Fruit fly (Drosophila melanogaster) whole organism, embryonic: Measurements from ENCODE around the gene Acat1.

Experiments
- ATbp ChIP-seq: fragments of 200-800 bp; sonication (Bioruptor generic); optimal IDR thresholded peaks from 2 replicates; lab custom pipeline; 2017; ENCODE audit warnings: missing biosample characterization, mild to moderate bottlenecking, missing genetic modification characterization, missing genetic modification reagents
- Atf-2 ChIP-seq: fragments of 200-800 bp; sonication (Bioruptor generic); optimal IDR thresholded peaks from 2 replicates; lab custom pipeline; 2016; ENCODE audit warnings: missing biosample characterization, missing genetic modification characterization
- Atf6 ChIP-seq: fragments of 200-800 bp; sonication (Bioruptor generic); IDR thresholded peaks from 2 replicates; pipeline ENCODE4 v1.3.6; 2022; ENCODE audit warnings: missing biosample characterization, missing genetic modification characterization
- Awh ChIP-seq: fragments of 200-800 bp; sonication (Bioruptor generic); IDR thresholded peaks from 2 replicates; pipeline ENCODE4, ENCODE4 v1.3.6; 2022; ENCODE audit warnings: missing biosample characterization, missing genetic modification characterization
- CG10979 ChIP-seq: fragments of 200-800 bp; sonication (Bioruptor generic); optimal IDR thresholded peaks from 2 replicates; lab custom pipeline; 2018; ENCODE audit warnings: missing biosample characterization, mild to moderate bottlenecking, missing genetic modification characterization, moderate library complexity
- CG11085 ChIP-seq: fragments of 200-800 bp; sonication (Bioruptor generic); IDR thresholded peaks from 2 replicates; pipeline ENCODE4 v1.3.6; 2022; ENCODE audit warnings: missing biosample characterization, missing genetic modification characterization
- CG11093 ChIP-seq: fragments of 200-800 bp; sonication (Bioruptor generic); IDR thresholded peaks from 3 replicates; pipeline ENCODE4 v1.3.6; 2022; ENCODE audit warnings: missing biosample characterization, missing genetic modification characterization
- CG12236 ChIP-seq: fragments of 200-800 bp; sonication (Bioruptor generic); optimal IDR thresholded peaks from 2 replicates; lab custom pipeline; 2016; ENCODE audit warnings: missing biosample characterization, missing genetic modification characterization
- CG12299 ChIP-seq: fragments of 200-800 bp; sonication (Bioruptor generic); optimal IDR thresholded peaks from 2 replicates; lab custom pipeline; 2018; ENCODE audit warnings: missing biosample characterization, mild to moderate bottlenecking, missing genetic modification characterization
- CG12769 ChIP-seq: fragments of 200-800 bp; sonication (Bioruptor generic); optimal IDR thresholded peaks from 2 replicates; lab custom pipeline; 2019; ENCODE audit warnings: missing biosample characterization, mild to moderate bottlenecking, missing genetic modification characterization, moderate library complexity
- CG13775 ChIP-seq: fragments of 200-800 bp; sonication (Bioruptor generic); optimal IDR thresholded peaks from 3 replicates; lab custom pipeline; 2017; ENCODE audit warnings: missing biosample characterization, mild to moderate bottlenecking, missing genetic modification characterization
- CG14014 ChIP-seq: fragments of 200-800 bp; sonication (Bioruptor generic); IDR thresholded peaks from 2 replicates; pipeline ENCODE4 v1.3.6; 2022; ENCODE audit warnings: missing biosample characterization, missing genetic modification characterization
- CG1529 ChIP-seq: fragments of 200-800 bp; sonication (Bioruptor generic); optimal IDR thresholded peaks from 3 replicates; lab custom pipeline; 2018; ENCODE audit warnings: missing biosample characterization, missing genetic modification characterization
- CG15696 ChIP-seq: fragments of 200-800 bp; sonication (Bioruptor generic); optimal IDR thresholded peaks from 2 replicates; lab custom pipeline; 2019; ENCODE audit warnings: missing biosample characterization, mild to moderate bottlenecking, missing genetic modification characterization, moderate library complexity
- CG17328 ChIP-seq: fragments of 200-800 bp; sonication (Bioruptor generic); IDR thresholded peaks from 2 replicates; pipeline ENCODE4 v1.3.6; 2022; ENCODE audit warnings: missing biosample characterization, missing genetic modification characterization
- CG17829 ChIP-seq: fragments of 200-800 bp; optimal IDR thresholded peaks from 2 replicates; lab custom pipeline; 2019; ENCODE audit warnings: missing biosample characterization, mild to moderate bottlenecking, missing genetic modification characterization, moderate library complexity
- CG18764 ChIP-seq: fragments of 200-800 bp; sonication (Bioruptor generic); optimal IDR thresholded peaks from 3 replicates; lab custom pipeline; 2016; ENCODE audit warnings: missing biosample characterization, missing genetic modification characterization
- CG30403 ChIP-seq: fragments of 200-800 bp; sonication (Bioruptor generic); optimal IDR thresholded peaks from 3 replicates; lab custom pipeline; 2016; ENCODE audit warnings: missing biosample characterization, missing genetic modification characterization
- CG31388 ChIP-seq: fragments of 200-800 bp; sonication (Bioruptor generic); optimal IDR thresholded peaks from 2 replicates; lab custom pipeline; 2016; ENCODE audit warnings: missing biosample characterization, missing genetic modification characterization
- CG31441 ChIP-seq: fragments of 200-800 bp; sonication (Bioruptor generic); IDR thresholded peaks from 2 replicates; pipeline ENCODE4 v1.3.6; 2022; ENCODE audit warnings: missing biosample characterization, missing genetic modification characterization
- CG34376 ChIP-seq: fragments of 200-800 bp; sonication (Bioruptor generic); optimal IDR thresholded peaks from 2 replicates; lab custom pipeline; 2018; ENCODE audit warnings: missing biosample characterization, mild to moderate bottlenecking, missing genetic modification characterization
- CG3847 ChIP-seq: fragments of 200-800 bp; sonication (Bioruptor generic); IDR thresholded peaks from 2 replicates; pipeline ENCODE4 v1.3.6; 2022; ENCODE audit warnings: missing biosample characterization, missing genetic modification characterization
- CG4730 ChIP-seq: fragments of 200-800 bp; sonication (Bioruptor generic); IDR thresholded peaks from 2 replicates; pipeline ENCODE4 v1.3.6; 2022; ENCODE audit warnings: missing biosample characterization, missing genetic modification characterization
- CG6689 ChIP-seq: fragments of 200-800 bp; sonication (Bioruptor generic); IDR thresholded peaks from 2 replicates; pipeline ENCODE4 v1.3.6; 2022; ENCODE audit warnings: missing biosample characterization, missing genetic modification characterization
- CG6765 ChIP-seq: fragments of 200-800 bp; sonication (Bioruptor generic); optimal IDR thresholded peaks from 3 replicates; lab custom pipeline; 2017; ENCODE audit warnings: missing biosample characterization, mild to moderate bottlenecking, missing genetic modification characterization
- CG8290 ChIP-seq, 3 experiments: fragments of 200-800 bp; sonication (Bioruptor generic); optimal IDR thresholded peaks; 2 replicates each; lab custom pipeline; 2016 to 2019; ENCODE audit warnings: missing biosample characterization in 3 of 3, missing genetic modification characterization in 3 of 3, mild to moderate bottlenecking in 2 of 3, moderate library complexity in 1 of 3
- Camta ChIP-seq: fragments of 200-800 bp; sonication (Bioruptor generic); optimal IDR thresholded peaks from 2 replicates; lab custom pipeline; 2016; ENCODE audit warnings: missing biosample characterization, missing genetic modification characterization
- Dad ChIP-seq: fragments of 200-800 bp; sonication (Bioruptor generic); optimal IDR thresholded peaks from 3 replicates; lab custom pipeline; 2016; ENCODE audit warnings: missing biosample characterization, missing genetic modification characterization
- Drgx ChIP-seq: fragments of 200-800 bp; sonication (Bioruptor generic); IDR thresholded peaks from 2 replicates; pipeline ENCODE4 v1.3.6; 2022; ENCODE audit warnings: missing biosample characterization, missing genetic modification characterization
- ERR ChIP-seq: fragments of 200-800 bp; sonication (Bioruptor generic); optimal IDR thresholded peaks from 2 replicates; lab custom pipeline; 2016; ENCODE audit warnings: missing biosample characterization, missing genetic modification characterization
- HmgZ ChIP-seq: fragments of 200-800 bp; sonication (Bioruptor generic); optimal IDR thresholded peaks from 2 replicates; lab custom pipeline; 2018; ENCODE audit warnings: missing biosample characterization, mild to moderate bottlenecking, missing genetic modification characterization
- Hmr ChIP-seq: fragments of 200-800 bp; sonication (Bioruptor generic); optimal IDR thresholded peaks from 3 replicates; lab custom pipeline; 2017; ENCODE audit warnings: mild to moderate bottlenecking, missing biosample characterization, missing genetic modification reagents, missing genetic modification characterization
- Sox102F ChIP-seq: fragments of 200-800 bp; sonication (Bioruptor generic); optimal IDR thresholded peaks from 2 replicates; lab custom pipeline; 2018; ENCODE audit warnings: missing biosample characterization, mild to moderate bottlenecking, missing genetic modification characterization, moderate library complexity
- Sry-β ChIP-seq: fragments of 200-800 bp; sonication (Bioruptor generic); optimal IDR thresholded peaks from 2 replicates; lab custom pipeline; 2018; ENCODE audit warnings: missing biosample characterization, mild to moderate bottlenecking, missing genetic modification characterization, moderate library complexity
- Ssrp ChIP-seq: fragments of 200-800 bp; sonication (Bioruptor generic); optimal IDR thresholded peaks from 2 replicates; lab custom pipeline; 2018; ENCODE audit warnings: missing biosample characterization, mild to moderate bottlenecking, missing genetic modification characterization, moderate library complexity
- YL-1 ChIP-seq: fragments of 200-800 bp; sonication (Bioruptor generic); optimal IDR thresholded peaks from 3 replicates; lab custom pipeline; 2017; ENCODE audit warnings: missing biosample characterization, mild to moderate bottlenecking, missing genetic modification characterization
- ase ChIP-seq: fragments of 200-800 bp; sonication (Bioruptor generic); IDR thresholded peaks from 3 replicates; pipeline ENCODE4 v1.3.6; 2022; ENCODE audit warnings: missing biosample characterization, missing genetic modification characterization
- bigmax ChIP-seq: fragments of 200-800 bp; sonication (Bioruptor generic); optimal IDR thresholded peaks from 2 replicates; lab custom pipeline; 2018; ENCODE audit warnings: missing biosample characterization, mild to moderate bottlenecking, missing genetic modification characterization
- br ChIP-seq: fragments of >200 bp; optimal IDR thresholded peaks from 2 replicates; lab custom pipeline; 2017
- esg ChIP-seq: fragments of 200-800 bp; sonication (Bioruptor generic); conservative IDR thresholded peaks from 2 replicates; pipeline ENCODE4 v1.3.6; 2022; ENCODE audit warnings: missing biosample characterization, missing genetic modification characterization
- grau ChIP-seq: fragments of 200-800 bp; optimal IDR thresholded peaks from 3 replicates; lab custom pipeline; 2019; ENCODE audit warnings: missing biosample characterization, mild to moderate bottlenecking, missing genetic modification characterization, moderate library complexity
- grn ChIP-seq: fragments of 200-800 bp; sonication (Bioruptor generic); optimal IDR thresholded peaks from 3 replicates; lab custom pipeline; 2017; ENCODE audit warnings: missing biosample characterization, missing genetic modification characterization
- kah ChIP-seq: fragments of 200-800 bp; sonication (Bioruptor generic); optimal IDR thresholded peaks from 2 replicates; lab custom pipeline; 2018; ENCODE audit warnings: missing biosample characterization, mild to moderate bottlenecking, missing genetic modification characterization
- nau ChIP-seq: fragments of 200-800 bp; sonication (Bioruptor generic); optimal IDR thresholded peaks from 3 replicates; lab custom pipeline; 2017; ENCODE audit warnings: missing biosample characterization, mild to moderate bottlenecking, missing genetic modification characterization, missing genetic modification reagents
- pho ChIP-seq: fragments of 200-800 bp; sonication (Bioruptor generic); optimal IDR thresholded peaks from 2 replicates; lab custom pipeline; 2016; ENCODE audit warnings: missing biosample characterization, missing genetic modification characterization
- pros ChIP-seq: fragments of 200-800 bp; sonication (Bioruptor generic); optimal IDR thresholded peaks from 3 replicates; lab custom pipeline; 2019; ENCODE audit warnings: missing biosample characterization, mild to moderate bottlenecking, missing genetic modification characterization, moderate library complexity
- repo ChIP-seq: fragments of 200-800 bp; sonication (Bioruptor generic); optimal IDR thresholded peaks from 2 replicates; lab custom pipeline; 2016; ENCODE audit warnings: missing biosample characterization, missing genetic modification characterization
- trh ChIP-seq: fragments of 200-800 bp; sonication (Bioruptor generic); optimal IDR thresholded peaks from 2 replicates; lab custom pipeline; 2016; ENCODE audit warnings: missing biosample characterization, missing genetic modification characterization
- tup ChIP-seq: fragments of 200-800 bp; sonication (Bioruptor generic); optimal IDR thresholded peaks from 2 replicates; lab custom pipeline; 2016; ENCODE audit warnings: missing biosample characterization, mild to moderate bottlenecking, missing genetic modification characterization, moderate library complexity
- zen ChIP-seq: fragments of 200-800 bp; sonication (Bioruptor generic); optimal IDR thresholded peaks from 3 replicates; lab custom pipeline; 2018; ENCODE audit warnings: missing biosample characterization, mild to moderate bottlenecking, missing genetic modification characterization, moderate library complexity
- zf30C ChIP-seq: fragments of 200-800 bp; sonication (Bioruptor generic); optimal IDR thresholded peaks from 3 replicates; lab custom pipeline; 2018; ENCODE audit warnings: missing biosample characterization, mild to moderate bottlenecking, missing genetic modification characterization

The Acat1 gene

DNA sequence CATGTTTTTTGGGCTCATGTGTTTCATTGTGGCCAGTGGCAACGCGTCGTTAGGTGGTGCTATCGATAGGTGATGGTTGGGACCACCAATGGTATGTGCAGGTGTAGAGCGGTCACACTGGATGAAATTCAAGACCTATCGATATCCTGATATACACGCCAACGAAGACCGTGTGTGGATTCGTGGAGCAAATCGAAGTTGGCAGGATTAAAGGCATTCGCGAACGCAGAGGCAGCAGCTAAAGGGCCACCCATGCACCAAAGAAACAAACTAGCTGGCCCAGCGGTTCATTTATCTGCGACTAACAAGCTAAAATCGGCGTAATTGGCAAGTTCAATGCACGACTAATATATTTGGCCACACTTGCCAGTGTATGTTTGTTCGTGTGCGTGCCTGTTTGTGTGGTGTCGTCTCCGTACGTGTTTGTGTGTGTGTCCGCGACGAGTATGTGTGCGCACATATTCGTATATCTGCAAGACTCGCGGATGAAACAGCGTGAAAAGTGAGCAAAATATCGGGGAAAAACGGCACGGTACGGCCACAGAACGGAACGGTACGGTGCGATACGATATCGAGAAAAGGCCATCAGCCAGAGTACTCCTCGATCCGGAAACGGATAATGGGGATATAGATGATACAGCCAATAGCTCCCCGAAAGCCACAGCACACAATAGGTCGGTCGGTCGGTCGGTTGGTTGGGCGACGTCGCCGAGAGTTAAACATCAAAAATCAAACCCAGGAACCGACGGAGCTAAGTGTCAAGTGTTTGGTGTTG lies 47.4 kb upstream of the Acat1 start, which contains the start of gene Ubr3 (continued):
- TF ChIP-seq br (lab: Kevin White, UChicago): no peak
- TF ChIP-seq CG12769 (tag; lab: Kevin White, UChicago): peak; percentile 43
- TF ChIP-seq kah: no peak
- no peak for TF ChIP-seq CG6689 (GFP tag; lab: Robert Waterston, UW)
- TF ChIP-seq Hmr (GFP tag; lab: Kevin White, UChicago): peak; percentile 51
- TF ChIP-seq zf30C (GFP tag; lab: Kevin White, UChicago): no peak
- TF ChIP-seq CG17829: peak; percentile 28
- no peak for TF ChIP-seq zen
- no peak for TF ChIP-seq ase
- TF ChIP-seq Awh (GFP tag; lab: Robert Waterston, UW): no peak
- no peak for TF ChIP-seq nau
- TF ChIP-seq CG18764: no peak
- no peak for TF ChIP-seq CG12236
- no peak for TF ChIP-seq Sry-β (GFP tag; lab: Kevin White, UChicago)
- peak; percentile 32 for TF ChIP-seq CG3847 (GFP tag; lab: Robert Waterston, UW)
- no peak for TF ChIP-seq Drgx (GFP tag; lab: Robert Waterston, UW)
- no peak for TF ChIP-seq CG10979 (tag; lab: Kevin White, UChicago)
- TF ChIP-seq CG6765 (GFP tag; lab: Kevin White, UChicago): peak; percentile 26
- no peak for TF ChIP-seq Ssrp
- TF ChIP-seq Atf6 (GFP tag; lab: Robert Waterston, UW): no peak
- TF ChIP-seq CG30403 (GFP tag; lab: Kevin White, UChicago): no peak
- TF ChIP-seq ERR (GFP tag; lab: Kevin White, UChicago): no peak
- TF ChIP-seq CG31388: no peak
- TF ChIP-seq pho: no peak
- no peak for TF ChIP-seq CG8290 (GFP tag; optimal IDR thresholded peaks at IDR 0.05; lab: Kevin White, UChicago)
- TF ChIP-seq CG8290 (tag; optimal IDR thresholded peaks at IDR 0.05; lab: Kevin White, UChicago): peak in 1 of 2 experiments; percentile 59
- TF ChIP-seq Atf-2 (GFP tag; lab: Kevin White, UChicago): no peak
- no peak for TF ChIP-seq repo (GFP tag; lab: Kevin White, UChicago)
- TF ChIP-seq CG4730 (GFP tag; lab: Robert Waterston, UW): no peak
- TF ChIP-seq Camta (GFP tag; lab: Kevin White, UChicago): no peak
- no peak for TF ChIP-seq CG11093 (GFP tag; lab: Robert Waterston, UW)
- TF ChIP-seq Dad: no peak
- TF ChIP-seq bigmax (GFP tag; lab: Kevin White, UChicago): no peak
- no peak for TF ChIP-seq CG13775 (GFP tag; lab: Kevin White, UChicago)
- TF ChIP-seq HmgZ (tag; lab: Kevin White, UChicago): peak; percentile 49
- peak; percentile 55 for TF ChIP-seq CG34376 (GFP tag; lab: Kevin White, UChicago)
- TF ChIP-seq CG11085 (GFP tag; lab: Robert Waterston, UW): no peak
- no peak for TF ChIP-seq Sox102F
- TF ChIP-seq esg: no peak
- TF ChIP-seq CG17328 (GFP tag; lab: Robert Waterston, UW): no peak
- TF ChIP-seq CG1529 (GFP tag; lab: Kevin White, UChicago): no peak
- no peak for TF ChIP-seq ATbp (GFP tag; lab: Kevin White, UChicago)
- no peak for TF ChIP-seq grn (GFP tag; lab: Kevin White, UChicago)
- TF ChIP-seq CG14014 (GFP tag; lab: Robert Waterston, UW): no peak
- TF ChIP-seq pros (GFP tag; lab: Kevin White, UChicago): no peak
- no peak for TF ChIP-seq grau (tag; lab: Kevin White, UChicago)
- TF ChIP-seq CG15696 (tag; lab: Kevin White, UChicago): no peak
- no peak for TF ChIP-seq CG31441 (GFP tag; lab: Robert Waterston, UW)
- TF ChIP-seq trh (GFP tag; lab: Kevin White, UChicago): no peak
- no peak for TF ChIP-seq tup (GFP tag; lab: Kevin White, UChicago)
- TF ChIP-seq CG12299 (tag; lab: Kevin White, UChicago): peak; percentile 23
- peak; percentile 70 for TF ChIP-seq YL-1 (GFP tag; lab: Kevin White, UChicago)
